Worm (Caenorhabditis elegans): Measurements from ENCODE around the gene M117.6.

M117.6 gene

ce11 chrIV:11782846-11783245 is 45.1 kb downstream of the M117.6 start:
- TF ChIP-seq lin-35 (GFP tag; optimal IDR thresholded peaks at IDR 0.05) (no peak), dsc-1 (tag; optimal IDR thresholded peaks at IDR 0.05) (peak; percentile 82), swsn-7 (tag; optimal IDR thresholded peaks at IDR 0.05) (no peak), ceh-8 (GFP tag; optimal IDR thresholded peaks at IDR 0.05) (peak; percentile 26), lin-14 (GFP tag; optimal IDR thresholded peaks at IDR 0.05) (peak; percentile 31), aly-2 (tag; optimal IDR thresholded peaks at IDR 0.05) (no peak)

ce11 chrIV:11779028-11779427 is 48.9 kb downstream of the M117.6 start, which contains the start of gene lpr-2:
TSS of gene lpr-2 (plus strand) at chrIV:11779216.
- peak; percentile 47 for TF ChIP-seq rnt-1 (tag; optimal IDR thresholded peaks at IDR 0.05)
- no peak for TF ChIP-seq mdl-1 (tag; optimal IDR thresholded peaks at IDR 0.05)
- TF ChIP-seq lsy-2 (tag; optimal IDR thresholded peaks at IDR 0.05): peak in 1 of 2 experiments; percentile 3
- TF ChIP-seq lin-39 (tag; optimal IDR thresholded peaks at IDR 0.05): peak; percentile 45
- no peak for TF ChIP-seq C16A3.4 (tag; optimal IDR thresholded peaks at IDR 0.05)
- TF ChIP-seq egl-13 (tag; optimal IDR thresholded peaks at IDR 0.05): no peak
- TF ChIP-seq nhr-71 (tag; optimal IDR thresholded peaks at IDR 0.05): peak; percentile 26
- no peak for TF ChIP-seq pqm-1 (tag; optimal IDR thresholded peaks at IDR 0.05)
- no peak for TF ChIP-seq snpc-4 (tag; optimal IDR thresholded peaks at IDR 0.05)
- TF ChIP-seq nhr-19 (GFP tag; conservative IDR thresholded peaks at IDR 0.05): 0 out of 2 replicates have a peak, but pooled peaks have one; percentile 3
